Worm (Caenorhabditis elegans): Measurements from ENCODE around the gene his-41.

DNA sequence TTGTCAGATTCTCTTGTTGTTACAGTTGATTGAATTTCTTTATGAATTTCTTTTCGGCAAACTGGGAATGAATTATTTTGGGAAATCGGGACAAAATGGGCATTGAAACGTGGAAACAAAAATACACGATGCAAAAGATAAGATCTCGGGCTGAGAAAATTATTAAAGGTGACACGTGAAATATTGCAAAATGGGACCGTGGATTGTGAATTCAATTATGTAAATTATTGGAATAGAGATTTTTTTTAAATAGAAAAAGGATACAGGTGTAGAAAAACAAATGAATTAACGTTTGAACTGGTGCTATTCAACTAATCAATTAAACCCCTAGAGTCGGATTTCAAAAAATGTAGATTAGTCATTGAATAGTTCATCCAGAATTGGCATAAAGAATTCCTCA is 23.4 kb downstream of the his-41 start, which contains the start of gene F25B3.4:
- TF ChIP-seq him-1 (tag; optimal IDR thresholded peaks at IDR 0.05) (no peak), dao-5 (tag; optimal IDR thresholded peaks at IDR 0.05) (no peak)

All from whole organism, L4/young adult.